Fruit fly (Drosophila melanogaster) S2 (cell line): ENCODE results near the gene CG13046.

Experiments used
- CG8478 ChIP-seq: fragments of >200 bp; optimal IDR thresholded peaks from 2 replicates; lab custom pipeline; 2018
- CTCF ChIP-seq, 2 experiments: fragments of >200 bp; optimal IDR thresholded peaks; 2 replicates each; lab custom pipeline; 2018

Gene CG13046

DNA sequence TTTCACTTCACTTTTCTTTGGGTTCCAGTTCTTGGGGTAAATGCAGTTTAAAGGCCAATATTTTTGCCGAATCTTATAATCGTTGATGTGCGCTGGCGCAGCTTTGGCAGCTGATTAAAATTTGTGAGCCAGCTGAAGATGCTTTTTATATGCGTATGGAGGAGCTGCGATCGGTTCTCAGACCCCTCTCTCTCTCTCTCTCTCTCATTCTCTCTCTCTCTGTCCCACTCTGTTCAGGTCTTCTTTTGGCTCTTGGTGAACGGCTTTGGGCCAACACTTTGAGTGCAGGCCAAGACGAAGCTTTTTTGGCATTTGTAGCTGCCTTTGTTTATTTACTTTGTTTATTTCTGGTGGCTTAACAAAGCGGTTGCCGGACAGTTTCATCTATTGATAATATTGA is at the start of gene CG13046:
CG13046 (minus strand) TSS at position 101 of the 400 bp plus-strand sequence.
- TF ChIP-seq CTCF (optimal IDR thresholded peaks at IDR 0.05; lab: Kevin White, UChicago), result no peak
- TF ChIP-seq CG8478, result no peak

DNA sequence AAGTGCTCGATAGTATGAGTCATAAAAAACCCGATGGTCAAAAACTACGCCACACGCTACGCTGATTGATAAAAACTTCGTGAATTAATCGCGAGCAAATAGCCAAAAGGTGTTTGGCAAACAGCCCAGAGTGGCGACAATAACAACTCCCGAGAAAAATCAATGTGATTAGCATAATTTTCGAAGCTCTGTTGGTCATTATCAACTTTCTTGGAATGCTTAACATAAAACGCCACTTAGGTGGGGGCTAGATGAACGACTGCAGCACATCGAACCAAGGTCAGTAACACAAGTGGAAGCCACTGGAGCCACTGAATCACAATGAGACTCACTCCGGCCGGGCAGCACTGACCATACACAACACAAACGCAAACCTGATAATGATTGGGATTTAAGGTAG is 49.5 kb upstream of the CG13046 start:
- TF ChIP-seq CTCF (optimal IDR thresholded peaks at IDR 0.05; lab: Kevin White, UChicago) (no peak), CG8478 (no peak)

DNA sequence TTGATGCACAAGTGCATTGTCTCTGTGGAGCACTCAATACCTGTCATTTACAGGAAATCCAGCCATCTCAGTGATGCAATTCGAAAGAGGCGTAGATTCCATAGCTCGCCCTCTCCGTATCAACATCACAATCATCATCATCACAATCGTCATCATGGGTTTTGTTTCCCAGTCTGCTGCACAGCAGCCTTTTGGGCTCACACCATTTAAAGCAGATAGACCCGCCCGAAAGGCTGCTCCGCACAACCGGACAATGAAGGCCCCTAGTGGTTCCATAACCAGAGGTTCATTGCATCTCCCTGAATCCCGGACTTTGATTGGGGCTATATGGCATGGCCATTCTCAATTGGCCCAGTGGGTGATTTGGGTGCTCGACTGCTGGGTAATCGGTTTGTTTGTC is 46.7 kb upstream of the CG13046 start:
- TF ChIP-seq CTCF (optimal IDR thresholded peaks at IDR 0.05; lab: Kevin White, UChicago) (no peak), CG8478 (no peak)

DNA sequence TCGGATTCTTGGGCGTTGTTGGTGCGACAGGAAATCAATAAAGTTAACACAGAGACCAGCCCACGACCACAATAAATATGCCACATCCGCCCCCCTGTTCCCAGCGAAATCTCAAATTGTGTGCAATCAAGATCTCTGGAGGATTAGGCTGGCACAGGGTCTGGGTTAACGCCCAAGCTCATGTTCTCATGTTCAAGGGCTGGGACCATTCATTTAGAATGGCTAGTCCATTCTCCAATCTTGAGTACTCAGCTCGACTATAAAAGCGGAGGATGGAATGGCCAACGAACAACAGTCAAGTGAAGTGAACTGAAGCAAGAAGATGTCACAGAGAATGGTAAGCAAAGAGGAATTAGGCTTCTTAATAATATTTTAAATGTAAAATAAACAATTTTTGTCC is 44.8 kb upstream of the CG13046 start, which contains the start of gene CG13056:
CG13056 (plus strand) TSS at position 301 of the 400 bp plus-strand sequence.
- TF ChIP-seq CTCF (optimal IDR thresholded peaks at IDR 0.05; lab: Kevin White, UChicago), result no peak
- no peak for TF ChIP-seq CG8478

DNA sequence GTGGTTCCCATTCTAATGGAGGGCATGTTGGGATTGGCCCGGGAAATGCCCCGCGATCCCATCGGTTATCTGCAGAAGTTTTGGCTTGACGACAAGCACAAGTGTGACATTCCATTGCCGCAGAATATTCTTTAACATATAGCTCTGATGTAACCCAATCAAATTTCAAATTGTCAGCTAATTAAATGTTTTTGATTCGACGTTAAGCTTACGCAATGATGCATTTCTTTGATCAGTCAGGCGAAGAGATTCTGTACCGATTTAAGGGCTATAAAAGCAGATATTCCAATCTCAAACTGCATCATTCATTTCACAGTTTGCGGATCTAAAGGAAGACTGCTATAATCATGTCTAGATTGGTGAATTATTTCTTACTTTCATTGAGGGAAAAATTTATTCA is 43.4 kb upstream of the CG13046 start, which contains the start of gene retinin:
retinin (plus strand) TSS at position 301 of the 400 bp plus-strand sequence.
- TF ChIP-seq CTCF (optimal IDR thresholded peaks at IDR 0.05; lab: Kevin White, UChicago) (no peak), CG8478 (no peak)

DNA sequence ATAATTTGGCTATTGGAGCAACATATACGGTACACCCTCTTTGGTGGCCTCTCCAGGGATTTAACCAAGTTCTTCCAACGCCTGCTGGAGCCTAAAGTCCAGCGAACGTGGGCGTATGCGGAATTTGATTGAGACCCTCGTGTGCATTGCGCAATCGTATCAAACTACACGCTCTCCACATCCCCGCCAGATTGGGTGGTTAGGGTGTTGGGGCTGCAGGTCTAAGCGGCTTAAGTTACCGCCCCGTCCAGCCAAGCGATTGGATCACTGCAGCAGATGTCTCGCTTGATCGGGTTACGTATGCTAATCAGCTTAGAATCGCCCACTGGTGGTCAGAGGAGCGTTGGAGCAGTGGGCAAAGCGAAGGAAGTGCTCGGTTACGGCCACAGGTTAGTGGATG is 42.5 kb upstream of the CG13046 start, which contains the start of gene CG33060:
CG33060 (plus strand) TSS at position 301 of the 400 bp plus-strand sequence.
- TF ChIP-seq CTCF (optimal IDR thresholded peaks at IDR 0.05; lab: Kevin White, UChicago), result no peak
- no peak for TF ChIP-seq CG8478

DNA sequence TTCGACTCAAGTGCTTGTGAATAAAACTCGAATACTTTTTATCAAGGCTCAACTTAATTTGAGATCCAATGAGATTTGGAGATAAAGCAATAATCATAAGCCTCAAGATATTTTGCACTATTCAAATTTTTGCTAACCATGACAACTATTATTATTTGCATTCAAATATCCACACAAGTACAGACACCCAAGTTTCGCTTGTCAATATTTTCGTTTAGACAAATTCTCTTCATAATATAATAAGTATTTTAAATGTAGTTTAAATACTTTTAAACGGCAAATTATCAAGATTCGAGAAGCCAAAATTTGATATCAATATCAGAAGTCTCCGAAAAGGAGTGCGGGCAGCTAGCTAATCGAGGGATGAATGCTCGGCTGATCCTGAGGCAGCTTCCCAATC is 41.3 kb upstream of the CG13046 start, which contains the start of gene CG33061:
CG33061 (plus strand) TSS at position 301 of the 400 bp plus-strand sequence.
- TF ChIP-seq CG8478 (no peak), CTCF (optimal IDR thresholded peaks at IDR 0.05; lab: Kevin White, UChicago) (no peak)

DNA sequence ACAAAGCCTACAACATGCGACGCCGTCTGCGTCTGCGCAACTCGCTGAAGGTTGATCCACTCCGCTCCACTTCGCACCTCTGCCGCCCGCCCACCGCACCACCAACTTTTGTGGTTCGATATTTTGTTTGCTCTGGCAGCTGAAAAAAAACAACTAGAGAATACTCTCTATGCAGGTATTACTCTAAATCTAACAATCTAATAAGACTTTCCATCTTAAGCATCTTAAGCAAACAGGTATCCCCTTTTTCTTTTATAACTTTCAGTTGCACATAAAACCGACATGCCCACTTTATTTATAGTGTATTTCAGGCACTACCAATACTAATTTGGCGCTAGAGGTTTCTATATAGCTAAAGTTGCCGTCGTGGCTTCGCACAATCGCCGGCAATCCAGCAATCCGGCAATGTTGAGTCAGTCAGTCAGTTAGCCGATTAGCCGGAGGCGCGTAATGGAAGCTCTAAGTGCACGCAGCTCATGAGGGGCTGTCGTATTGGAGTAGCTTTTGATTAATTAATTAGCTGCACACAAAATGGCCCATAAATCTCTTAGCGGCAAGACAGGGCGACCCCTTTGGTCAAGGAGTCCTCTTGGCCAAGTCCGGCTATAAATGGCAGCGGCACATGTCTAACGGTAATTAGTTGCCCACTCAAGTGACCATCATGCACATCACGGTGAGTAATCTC is 40.1 kb upstream of the CG13046 start, which contains the start of gene CG13058:
CG13058 (plus strand) TSS at position 635 of the 685 bp plus-strand sequence.
- no peak for TF ChIP-seq CG8478
- no peak for TF ChIP-seq CTCF (optimal IDR thresholded peaks at IDR 0.05; lab: Kevin White, UChicago)

DNA sequence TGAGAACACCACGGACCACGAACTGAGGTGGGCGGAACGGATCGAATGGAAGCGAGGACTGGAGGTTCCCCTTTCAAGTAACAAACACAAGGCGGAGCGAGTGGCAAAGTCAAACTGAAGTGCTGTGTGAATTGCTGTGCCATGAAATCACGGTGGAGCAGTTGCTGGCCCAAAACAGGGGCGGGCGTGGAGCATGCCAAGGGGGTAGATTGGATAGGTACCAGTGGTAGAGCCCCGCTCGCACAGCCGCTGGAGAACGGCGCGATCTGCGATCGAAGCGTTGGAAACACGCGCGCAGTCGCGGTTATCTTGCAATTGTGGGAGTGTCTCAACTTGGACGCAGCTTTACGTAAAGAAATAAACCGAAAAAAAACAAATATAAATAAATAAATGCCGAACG is 39.6 kb upstream of the CG13046 start, which contains the start of gene CG13038:
CG13038 (minus strand) TSS at position 118 of the 400 bp plus-strand sequence.
- TF ChIP-seq CG8478 (no peak), CTCF (optimal IDR thresholded peaks at IDR 0.05; lab: Kevin White, UChicago) (no peak)

DNA sequence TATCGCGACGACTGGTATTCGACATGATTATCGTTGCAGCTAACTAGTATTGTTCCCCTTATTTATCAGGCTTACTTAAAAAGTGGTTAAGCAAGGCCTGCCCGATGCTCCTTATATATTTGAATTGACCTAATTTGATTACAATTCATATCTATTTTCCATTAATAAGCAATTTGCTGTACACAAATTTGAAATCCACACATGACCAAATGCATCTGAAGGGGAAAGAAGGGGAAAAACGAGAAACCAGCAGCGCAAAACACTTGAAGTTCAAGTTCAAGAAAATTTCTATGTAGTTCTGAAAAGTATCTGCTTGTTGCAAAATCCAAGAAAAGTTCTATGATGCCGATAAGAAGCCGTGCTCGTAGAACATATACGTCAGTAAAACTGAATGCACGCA is 38.4 kb upstream of the CG13046 start, which contains the start of the genes CG13040 and CG13039:
CG13040 (minus strand) TSS at position 101 of the 400 bp plus-strand sequence.
CG13039 (minus strand) TSS at position 106 of the 400 bp plus-strand sequence.
- TF ChIP-seq CTCF (optimal IDR thresholded peaks at IDR 0.05; lab: Kevin White, UChicago) (no peak), CG8478 (no peak)

DNA sequence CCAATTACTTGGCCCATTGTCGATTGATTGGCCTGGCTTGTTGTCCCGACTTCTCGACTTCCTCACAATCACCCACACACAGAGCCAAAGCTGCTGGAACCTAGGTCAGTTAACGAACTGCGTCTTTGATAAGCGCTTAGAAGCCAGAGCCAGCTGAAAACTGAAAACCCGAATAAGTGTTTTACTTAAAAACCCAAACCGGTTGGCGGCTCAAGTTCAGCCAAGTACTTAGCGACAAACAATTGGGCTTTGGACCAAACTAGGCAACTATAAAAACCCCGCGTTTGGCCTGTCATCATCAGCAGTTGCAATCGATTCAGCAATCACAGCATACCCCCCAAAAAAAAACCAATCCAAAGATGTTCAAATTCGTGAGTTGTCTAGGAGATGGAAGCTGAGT is 35.1 kb upstream of the CG13046 start, which contains the start of gene CG13059:
CG13059 (plus strand) TSS at position 301 of the 400 bp plus-strand sequence.
- TF ChIP-seq CG8478 (no peak), CTCF (optimal IDR thresholded peaks at IDR 0.05; lab: Kevin White, UChicago) (no peak)

DNA sequence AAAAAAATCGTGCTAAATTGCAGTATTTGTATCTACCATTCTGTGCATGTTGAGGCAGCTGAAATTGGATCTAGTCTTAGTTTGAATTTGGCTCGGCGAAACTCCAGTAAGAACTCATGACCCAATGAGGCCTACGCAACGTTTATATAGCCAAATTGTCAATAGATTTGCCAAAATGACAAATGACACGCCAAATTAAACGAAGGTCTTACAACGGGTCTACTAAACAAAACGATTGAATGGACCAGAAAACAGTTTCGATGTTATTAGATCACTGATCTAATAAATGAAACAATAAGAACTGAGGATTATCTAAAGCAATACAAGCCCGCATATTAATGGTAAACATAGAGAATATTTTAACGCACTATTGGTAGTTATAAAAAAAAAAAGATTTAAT is 33.0 kb upstream of the CG13046 start, which contains the start of gene CG42718:
CG42718 (minus strand) TSS at position 101 of the 400 bp plus-strand sequence.
- TF ChIP-seq CG8478 (no peak), CTCF (optimal IDR thresholded peaks at IDR 0.05; lab: Kevin White, UChicago) (no peak)

DNA sequence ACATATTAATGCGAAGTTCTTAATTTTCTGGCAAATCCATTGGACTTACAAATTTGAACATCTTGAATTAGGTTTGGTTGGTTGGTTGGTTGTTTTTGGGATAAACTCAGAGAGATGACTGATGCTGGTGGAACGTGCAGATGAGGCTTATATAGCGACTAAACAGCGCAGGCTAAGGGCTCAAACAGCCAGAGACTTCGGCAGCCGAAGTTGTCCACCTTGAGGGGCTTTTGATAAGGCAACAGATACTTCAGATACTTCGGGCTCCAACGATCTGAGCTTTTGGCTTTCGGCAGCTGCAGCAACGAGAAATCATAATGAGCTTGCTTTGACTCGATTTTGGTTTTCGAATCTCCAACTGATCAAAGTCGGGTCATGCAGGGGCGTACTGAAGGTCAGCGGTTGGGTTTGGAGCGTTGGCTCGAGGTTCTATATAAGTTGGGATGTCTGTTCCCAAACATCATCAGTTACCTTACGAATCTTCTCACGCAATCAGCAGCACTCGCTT is 31.2 kb upstream of the CG13046 start, which contains the start of the genes CG13041 and CG13060:
CG13041 (minus strand) TSS at position 128 of the 508 bp plus-strand sequence.
CG13060 (plus strand) TSS at position 458 of the 508 bp plus-strand sequence.
- TF ChIP-seq CTCF (optimal IDR thresholded peaks at IDR 0.05; lab: Kevin White, UChicago) (no peak), CG8478 (no peak)

DNA sequence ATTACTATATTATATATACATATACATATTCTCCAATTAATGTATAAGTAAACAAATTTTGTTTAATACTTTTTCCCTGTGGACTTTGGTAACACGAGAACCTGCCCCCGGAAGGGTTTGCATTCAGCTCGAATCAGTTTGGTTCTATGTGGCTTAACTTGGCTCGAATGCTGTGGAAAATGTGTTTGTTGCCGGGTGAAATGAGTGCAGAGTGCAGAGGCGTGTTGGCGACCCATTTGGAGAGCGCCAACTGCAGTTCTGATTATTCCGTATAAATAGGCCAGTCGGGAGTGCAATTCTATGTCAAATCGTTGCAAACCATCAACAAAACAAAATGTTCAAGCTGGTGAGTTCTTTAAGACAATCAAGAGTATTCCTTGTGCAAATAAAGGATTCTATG is 29.5 kb upstream of the CG13046 start, which contains the start of gene Nplp3:
Nplp3 (plus strand) TSS at position 301 of the 400 bp plus-strand sequence.
- TF ChIP-seq CTCF (optimal IDR thresholded peaks at IDR 0.05; lab: Kevin White, UChicago) (no peak), CG8478 (no peak)

DNA sequence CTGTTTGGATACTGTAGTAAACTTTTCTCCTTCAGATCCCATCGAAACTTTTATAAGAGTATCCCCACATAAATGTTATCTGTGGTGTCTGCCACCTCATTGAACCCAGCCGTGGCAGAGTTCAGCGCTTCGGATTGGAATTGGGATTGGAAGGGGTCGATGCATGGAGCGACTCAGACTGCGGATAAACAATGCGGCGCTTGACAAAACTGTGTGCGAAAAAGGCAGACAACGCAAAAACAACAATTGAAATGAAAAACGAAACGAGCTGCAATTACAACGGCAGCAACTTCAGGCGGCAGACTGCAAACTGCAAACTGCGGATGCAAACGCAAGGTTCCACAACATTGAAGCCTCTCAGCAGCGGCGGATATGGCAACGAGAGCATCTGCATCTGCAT is 25.8 kb upstream of the CG13046 start, which contains the start of gene CG13062:
CG13062 (plus strand) TSS at position 301 of the 400 bp plus-strand sequence.
- TF ChIP-seq CG8478 (no peak), CTCF (optimal IDR thresholded peaks at IDR 0.05; lab: Kevin White, UChicago) (no peak)
